Fruit fly (Drosophila melanogaster): ENCODE data around the gene CG11357.
A peak's percentile ranks its signal among the peaks of the same experiment; 100 is the strongest.

CG11357 gene

DNA sequence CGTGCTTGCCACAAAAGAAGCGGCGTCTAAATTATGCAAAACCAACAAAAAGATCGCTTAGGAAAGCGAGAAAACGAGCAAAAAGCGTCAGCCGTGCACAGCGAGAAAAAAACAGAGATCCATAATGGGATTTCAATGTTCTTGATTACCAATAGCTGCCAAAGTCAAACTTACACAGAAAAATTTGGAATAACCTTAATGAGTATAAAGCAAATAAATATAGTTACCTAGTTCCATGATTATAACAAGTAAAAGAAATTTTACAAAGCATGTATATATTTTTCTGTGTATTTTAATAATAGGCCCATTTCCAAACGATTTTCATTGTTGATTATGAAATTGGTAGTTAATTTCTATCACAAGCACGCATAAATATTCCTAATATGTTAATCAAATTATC lies 7.9 kb upstream of the CG11357 start (continued):
- no peak for TF ChIP-seq CG12744 (GFP tag; optimal IDR thresholded peaks at IDR 0.05)
- no peak for TF ChIP-seq chif (GFP tag; optimal IDR thresholded peaks at IDR 0.05)
- peak; percentile 20 for TF ChIP-seq tin (GFP tag; optimal IDR thresholded peaks at IDR 0.05)
- TF ChIP-seq prd (optimal IDR thresholded peaks at IDR 0.05), result no peak
- no peak for TF ChIP-seq prd (GFP tag; IDR thresholded peaks at IDR 0.05)
- no peak for TF ChIP-seq Hmx (GFP tag; optimal IDR thresholded peaks at IDR 0.05)
- no peak for TF ChIP-seq Mes4 (GFP tag; optimal IDR thresholded peaks at IDR 0.05)
- no peak for TF ChIP-seq CG32532 (GFP tag; IDR thresholded peaks at IDR 0.05)
- no peak for TF ChIP-seq CG15696 (tag; optimal IDR thresholded peaks at IDR 0.05)
- peak; percentile 69 for TF ChIP-seq CG2712 (tag; optimal IDR thresholded peaks at IDR 0.05)
- no peak for TF ChIP-seq toy (GFP tag; IDR thresholded peaks at IDR 0.05)
- TF ChIP-seq gem (tag; optimal IDR thresholded peaks at IDR 0.05), result peak; percentile 68
- no peak for TF ChIP-seq stwl (tag; optimal IDR thresholded peaks at IDR 0.05)
- TF ChIP-seq dati (GFP tag; IDR thresholded peaks at IDR 0.05), result no peak
- peak in 1 of 2 experiments; percentile 26 for TF ChIP-seq bsh (GFP tag; optimal IDR thresholded peaks at IDR 0.05)
- no peak for TF ChIP-seq CG3065 (GFP tag; optimal IDR thresholded peaks at IDR 0.05)
- TF ChIP-seq Eip74EF (GFP tag; optimal IDR thresholded peaks at IDR 0.05), result peak in 1 of 2 experiments; percentile 58
- TF ChIP-seq eve (GFP tag; optimal IDR thresholded peaks at IDR 0.05), result no peak
- no peak for TF ChIP-seq Optix (GFP tag; IDR thresholded peaks at IDR 0.05)
- 0 out of 2 replicates have a peak, but pooled peaks have one; percentile 18 for TF ChIP-seq seq (GFP tag; IDR thresholded peaks at IDR 0.05)
- no peak for TF ChIP-seq CG1233 (GFP tag; optimal IDR thresholded peaks at IDR 0.05)
- no peak for TF ChIP-seq CG10209 (GFP tag; optimal IDR thresholded peaks at IDR 0.05)
- TF ChIP-seq gce (GFP tag; IDR thresholded peaks at IDR 0.05), result peak; percentile 73; the same call in 2 of the 3 replicates
- no peak for TF ChIP-seq CG12769 (tag; optimal IDR thresholded peaks at IDR 0.05)
- peak; percentile 1 for TF ChIP-seq CG12659 (GFP tag; optimal IDR thresholded peaks at IDR 0.05)
- TF ChIP-seq CG7271 (tag; optimal IDR thresholded peaks at IDR 0.05), result no peak
- peak; percentile 11 for TF ChIP-seq CG12104 (GFP tag; optimal IDR thresholded peaks at IDR 0.05)
- TF ChIP-seq Opbp (GFP tag; IDR thresholded peaks at IDR 0.05; ENCODE audit: partially characterized antibody), result no peak
- no peak for TF ChIP-seq Myb (GFP tag; optimal IDR thresholded peaks at IDR 0.05)
- 0 out of 2 replicates have a peak, but pooled peaks have one; percentile 10 for TF ChIP-seq lmd (GFP tag; IDR thresholded peaks at IDR 0.05)
- TF ChIP-seq onecut (GFP tag; IDR thresholded peaks at IDR 0.05), result no peak
- no peak for TF ChIP-seq sqz (GFP tag; optimal IDR thresholded peaks at IDR 0.05)
- TF ChIP-seq Side (GFP tag; optimal IDR thresholded peaks at IDR 0.05), result no peak
- no peak for TF ChIP-seq unc-4 (GFP tag; IDR thresholded peaks at IDR 0.05; ENCODE audit: partially characterized antibody)
- TF ChIP-seq CG31441 (GFP tag; IDR thresholded peaks at IDR 0.05), result peak; percentile 77
- TF ChIP-seq Scr (GFP tag; IDR thresholded peaks at IDR 0.05; ENCODE audit: partially characterized antibody), result no peak
- no peak for TF ChIP-seq knrl (GFP tag; IDR thresholded peaks at IDR 0.05; ENCODE audit: partially characterized antibody)
- no peak for TF ChIP-seq Nf-YB (GFP tag; optimal IDR thresholded peaks at IDR 0.05)
- no peak for TF ChIP-seq Stat92E (GFP tag; optimal IDR thresholded peaks at IDR 0.05)
- TF ChIP-seq Chrac-16 (GFP tag; optimal IDR thresholded peaks at IDR 0.05), result no peak
- TF ChIP-seq Lpt (GFP tag; optimal IDR thresholded peaks at IDR 0.05), result no peak
- TF ChIP-seq hkb (optimal IDR thresholded peaks at IDR 0.05), result no peak
- TF ChIP-seq hkb (GFP tag; IDR thresholded peaks at IDR 0.05), result peak; percentile 68
- peak; percentile 25; the same call in 1 of the 3 replicates for TF ChIP-seq CG14050 (GFP tag; IDR thresholded peaks at IDR 0.05)
- no peak for TF ChIP-seq sug (tag; optimal IDR thresholded peaks at IDR 0.05)
- no peak for TF ChIP-seq Dip3 (GFP tag; optimal IDR thresholded peaks at IDR 0.05)
- no peak for TF ChIP-seq MTF-1 (GFP tag; optimal IDR thresholded peaks at IDR 0.05; ENCODE audit: borderline replicate concordance)
- TF ChIP-seq ash1 (GFP tag; optimal IDR thresholded peaks at IDR 0.05), result no peak
- TF ChIP-seq CG3847 (GFP tag; IDR thresholded peaks at IDR 0.05), result no peak
- TF ChIP-seq CG10431 (GFP tag; optimal IDR thresholded peaks at IDR 0.05), result no peak
- TF ChIP-seq da (GFP tag; optimal IDR thresholded peaks at IDR 0.05), result no peak

Data from whole organism, embryonic.